Fruit fly (Drosophila melanogaster): Measurements from ENCODE around the gene CG10132.

Gene CG10132

dm6 chr2L:19518636-19519086, at the start of gene CG10132:
CG10132 (plus strand) TSS chr2L:19518824.
- TF ChIP-seq HLH106 (tag; optimal IDR thresholded peaks at IDR 0.05) (no peak), CG9705 (GFP tag; optimal IDR thresholded peaks at IDR 0.05) (no peak), ey (GFP tag; optimal IDR thresholded peaks at IDR 0.05) (no peak), N (GFP tag; optimal IDR thresholded peaks at IDR 0.05) (no peak), dmrt93B (GFP tag; optimal IDR thresholded peaks at IDR 0.05) (no peak), foxo (GFP tag; optimal IDR thresholded peaks at IDR 0.05) (no peak), Sp1 (GFP tag; optimal IDR thresholded peaks at IDR 0.05) (no peak), pan (optimal IDR thresholded peaks at IDR 0.05) (no peak), dl (GFP tag; optimal IDR thresholded peaks at IDR 0.05; ENCODE audit: insufficient read depth in 1 of 2, partially characterized antibody in 2 of 2) (no peak), fru (GFP tag; optimal IDR thresholded peaks at IDR 0.05) (no peak), Rel (GFP tag; optimal IDR thresholded peaks at IDR 0.05) (no peak), Rel (tag; optimal IDR thresholded peaks at IDR 0.05) (no peak), GATAd (GFP tag; optimal IDR thresholded peaks at IDR 0.05) (no peak), Vsx2 (GFP tag; optimal IDR thresholded peaks at IDR 0.05; ENCODE audit: partially characterized antibody) (no peak), lola (GFP tag; optimal IDR thresholded peaks at IDR 0.05) (no peak), woc (GFP tag; optimal IDR thresholded peaks at IDR 0.05) (no peak), CG32264 (GFP tag; optimal IDR thresholded peaks at IDR 0.05) (no peak)

dm6 chr2L:19469090-19469489, 49.5 kb upstream of the CG10132 start:
- TF ChIP-seq woc (GFP tag; optimal IDR thresholded peaks at IDR 0.05), result no peak
- no peak for TF ChIP-seq Mio (GFP tag; optimal IDR thresholded peaks at IDR 0.05)
- TF ChIP-seq Vsx2 (GFP tag; optimal IDR thresholded peaks at IDR 0.05; ENCODE audit: partially characterized antibody), result no peak
- TF ChIP-seq Abd-B (GFP tag; optimal IDR thresholded peaks at IDR 0.05), result no peak
- no peak for TF ChIP-seq Jra (GFP tag; optimal IDR thresholded peaks at IDR 0.05)
- no peak for TF ChIP-seq OdsH (GFP tag; optimal IDR thresholded peaks at IDR 0.05)
- TF ChIP-seq CG32264 (GFP tag; optimal IDR thresholded peaks at IDR 0.05), result no peak
- TF ChIP-seq Dif (GFP tag; optimal IDR thresholded peaks at IDR 0.05; ENCODE audit: partially characterized antibody), result no peak
- no peak for TF ChIP-seq Sp1 (GFP tag; optimal IDR thresholded peaks at IDR 0.05)
- no peak for TF ChIP-seq dmrt93B (GFP tag; optimal IDR thresholded peaks at IDR 0.05)
- TF ChIP-seq CG9705 (GFP tag; optimal IDR thresholded peaks at IDR 0.05), result no peak
- TF ChIP-seq lola (GFP tag; optimal IDR thresholded peaks at IDR 0.05), result no peak
- TF ChIP-seq CrebA (GFP tag; optimal IDR thresholded peaks at IDR 0.05; ENCODE audit: borderline replicate concordance), result no peak
- no peak for TF ChIP-seq Rel (GFP tag; optimal IDR thresholded peaks at IDR 0.05)
- TF ChIP-seq Rel (tag; optimal IDR thresholded peaks at IDR 0.05), result no peak
- no peak for TF ChIP-seq pan (optimal IDR thresholded peaks at IDR 0.05)
- TF ChIP-seq fru (GFP tag; optimal IDR thresholded peaks at IDR 0.05), result no peak
- TF ChIP-seq tai (GFP tag; optimal IDR thresholded peaks at IDR 0.05), result no peak
- no peak for TF ChIP-seq Hr83 (GFP tag; optimal IDR thresholded peaks at IDR 0.05; ENCODE audit: poor library complexity, severe bottlenecking)

dm6 chr2L:19469751-19470150, 48.9 kb upstream of the CG10132 start:
- TF ChIP-seq GATAd (GFP tag; optimal IDR thresholded peaks at IDR 0.05) (no peak), Hr83 (GFP tag; optimal IDR thresholded peaks at IDR 0.05; ENCODE audit: poor library complexity, severe bottlenecking) (no peak), CG9705 (GFP tag; optimal IDR thresholded peaks at IDR 0.05) (no peak), br (GFP tag; optimal IDR thresholded peaks at IDR 0.05) (no peak), fru (GFP tag; optimal IDR thresholded peaks at IDR 0.05) (no peak), OdsH (GFP tag; optimal IDR thresholded peaks at IDR 0.05) (no peak), CG32264 (GFP tag; optimal IDR thresholded peaks at IDR 0.05) (no peak), usp (GFP tag; optimal IDR thresholded peaks at IDR 0.05) (no peak), jim (GFP tag; optimal IDR thresholded peaks at IDR 0.05) (no peak), dl (GFP tag; optimal IDR thresholded peaks at IDR 0.05; ENCODE audit: insufficient read depth in 1 of 2, partially characterized antibody in 2 of 2) (no peak), brk (GFP tag; optimal IDR thresholded peaks at IDR 0.05) (no peak), Hnf4 (GFP tag; optimal IDR thresholded peaks at IDR 0.05) (no peak), Myc (optimal IDR thresholded peaks at IDR 0.05) (no peak), Rel (GFP tag; optimal IDR thresholded peaks at IDR 0.05) (no peak), Rel (tag; optimal IDR thresholded peaks at IDR 0.05) (no peak), tai (GFP tag; optimal IDR thresholded peaks at IDR 0.05) (no peak), foxo (GFP tag; optimal IDR thresholded peaks at IDR 0.05) (no peak)

dm6 chr2L:19472256-19472655, 46.4 kb upstream of the CG10132 start:
- TF ChIP-seq Abd-B (GFP tag; optimal IDR thresholded peaks at IDR 0.05) (no peak), CG32264 (GFP tag; optimal IDR thresholded peaks at IDR 0.05) (no peak), lola (GFP tag; optimal IDR thresholded peaks at IDR 0.05) (no peak), h (GFP tag; optimal IDR thresholded peaks at IDR 0.05) (no peak), ey (GFP tag; optimal IDR thresholded peaks at IDR 0.05) (no peak), Dfd (GFP tag; optimal IDR thresholded peaks at IDR 0.05) (no peak), jim (GFP tag; optimal IDR thresholded peaks at IDR 0.05) (no peak), Hnf4 (GFP tag; optimal IDR thresholded peaks at IDR 0.05) (no peak), HLH106 (tag; optimal IDR thresholded peaks at IDR 0.05) (no peak), tai (GFP tag; optimal IDR thresholded peaks at IDR 0.05) (no peak), usp (GFP tag; optimal IDR thresholded peaks at IDR 0.05) (no peak), N (GFP tag; optimal IDR thresholded peaks at IDR 0.05) (no peak), Sp1 (GFP tag; optimal IDR thresholded peaks at IDR 0.05) (no peak), Vsx2 (GFP tag; optimal IDR thresholded peaks at IDR 0.05; ENCODE audit: partially characterized antibody) (no peak), dl (GFP tag; optimal IDR thresholded peaks at IDR 0.05; ENCODE audit: insufficient read depth in 1 of 2, partially characterized antibody in 2 of 2) (no peak), br (GFP tag; optimal IDR thresholded peaks at IDR 0.05) (no peak), sv (GFP tag; optimal IDR thresholded peaks at IDR 0.05) (no peak), psq (GFP tag; optimal IDR thresholded peaks at IDR 0.05) (no peak), rgr (GFP tag; optimal IDR thresholded peaks at IDR 0.05) (no peak)
